Worm (Caenorhabditis elegans): ENCODE data around the gene ZK637.12.

The ZK637.12 gene

ce11 chrIII:8886309-8886708, 37.7 kb upstream of the ZK637.12 start (continued):
- TF ChIP-seq lin-35 (GFP tag; optimal IDR thresholded peaks at IDR 0.05) (peak in 1 of 2 experiments; percentile 5), hlh-4 (tag; optimal IDR thresholded peaks at IDR 0.05) (no peak), egl-13 (tag; optimal IDR thresholded peaks at IDR 0.05) (peak; percentile 15), nhr-71 (tag; optimal IDR thresholded peaks at IDR 0.05) (peak; percentile 16), sptf-1 (tag; optimal IDR thresholded peaks at IDR 0.05) (no peak), efl-1 (optimal IDR thresholded peaks at IDR 0.05) (peak; percentile 1 to 26), efl-1 (GFP tag; optimal IDR thresholded peaks at IDR 0.05 in 1 of 2) (no peak), mab-9 (GFP tag; IDR thresholded peaks at IDR 0.05) (no peak), ceh-63 (GFP tag; optimal IDR thresholded peaks at IDR 0.05) (no peak), nhr-19 (GFP tag; conservative IDR thresholded peaks at IDR 0.05) (no peak), lin-13 (GFP tag; optimal IDR thresholded peaks at IDR 0.05) (no peak)

ce11 chrIII:8887184-8887801, 36.7 kb upstream of the ZK637.12 start, which contains the start of gene famh-136:
Gene famh-136, plus strand, starts transcription at chrIII:8887751.
- TF ChIP-seq tbx-2 (tag; optimal IDR thresholded peaks at IDR 0.05) (peak; percentile 88), grh-1 (GFP tag; IDR thresholded peaks at IDR 0.05) (no peak; the same call in 1 of the 2 replicates), ztf-11 (tag; optimal IDR thresholded peaks at IDR 0.05) (peak in 1 of 2 experiments; percentile 42), sup-37 (GFP tag; optimal IDR thresholded peaks at IDR 0.05) (peak; percentile 25), snpc-4 (tag; optimal IDR thresholded peaks at IDR 0.05) (peak; percentile 74), mef-2 (tag; optimal IDR thresholded peaks at IDR 0.05) (no peak), lin-39 (tag; optimal IDR thresholded peaks at IDR 0.05) (peak; percentile 50), dsc-1 (tag; optimal IDR thresholded peaks at IDR 0.05) (peak; percentile 90), ets-5 (GFP tag; IDR thresholded peaks at IDR 0.05) (no peak), snu-23 (GFP tag; optimal IDR thresholded peaks at IDR 0.05) (peak; percentile 93), lin-15B (tag; optimal IDR thresholded peaks at IDR 0.05) (peak; percentile 75), skn-1 (tag; optimal IDR thresholded peaks at IDR 0.05) (peak; percentile 74), pax-3 (tag; optimal IDR thresholded peaks at IDR 0.05) (peak; percentile 70), Y116A8C.19 (tag; optimal IDR thresholded peaks at IDR 0.05; ENCODE audit: borderline replicate concordance) (no peak), isw-1 (GFP tag; IDR thresholded peaks at IDR 0.05) (peak; percentile 50), efl-3 (GFP tag; optimal IDR thresholded peaks at IDR 0.05) (no peak), ceh-90 (tag; optimal IDR thresholded peaks at IDR 0.05) (no peak), lin-35 (GFP tag; optimal IDR thresholded peaks at IDR 0.05) (peak; percentile 81 to 92), unc-30 (tag; optimal IDR thresholded peaks at IDR 0.05) (no peak), zip-4 (GFP tag; optimal IDR thresholded peaks at IDR 0.05) (peak; percentile 42), dpl-1 (GFP tag; optimal IDR thresholded peaks at IDR 0.05) (peak; percentile 76 to 88 (median 84)), lsy-2 (tag; optimal IDR thresholded peaks at IDR 0.05) (peak; percentile 90 to 94), ama-1 (optimal IDR thresholded peaks at IDR 0.05) (no peak), ceh-82 (tag; optimal IDR thresholded peaks at IDR 0.05) (peak; percentile 45 to 80 (median 61)), sox-4 (tag; optimal IDR thresholded peaks at IDR 0.05) (peak; percentile 65), F16B12.6 (tag; optimal IDR thresholded peaks at IDR 0.05) (peak; percentile 61), rnt-1 (tag; optimal IDR thresholded peaks at IDR 0.05) (peak; percentile 91), nhr-47 (tag; optimal IDR thresholded peaks at IDR 0.05) (peak; percentile 90), fkh-10 (GFP tag; optimal IDR thresholded peaks at IDR 0.05) (peak; percentile 42), C34B4.2 (tag; optimal IDR thresholded peaks at IDR 0.05) (no peak), elt-3 (tag; optimal IDR thresholded peaks at IDR 0.05) (peak in 2 of 6 experiments; percentile 84 to 88), nhr-20 (tag; optimal IDR thresholded peaks at IDR 0.05) (peak; percentile 96), fkh-4 (tag; optimal IDR thresholded peaks at IDR 0.05; ENCODE audit: borderline replicate concordance) (peak; percentile 8), ces-1 (GFP tag; optimal IDR thresholded peaks at IDR 0.05) (no peak), alr-1 (tag; optimal IDR thresholded peaks at IDR 0.05; ENCODE audit: borderline replicate concordance) (no peak), jun-1 (tag; optimal IDR thresholded peaks at IDR 0.05) (peak; percentile 75), egl-27 (tag; optimal IDR thresholded peaks at IDR 0.05) (no peak), nhr-28 (tag; optimal IDR thresholded peaks at IDR 0.05) (no peak), unc-98 (GFP tag; IDR thresholded peaks at IDR 0.05) (no peak), lir-3 (tag; optimal IDR thresholded peaks at IDR 0.05; ENCODE audit: poor library complexity) (peak; percentile 45), unc-62 (GFP tag; optimal IDR thresholded peaks at IDR 0.05) (no peak)

Measured in whole organism, L1 larva.